Fruit fly (Drosophila melanogaster): ENCODE results near the gene zormin.

dm6 chr3L:2142435-2142834 is 9.1 kb downstream of the zormin start:
- TF ChIP-seq EcR (GFP tag; optimal IDR thresholded peaks at IDR 0.05) (no peak), psq (optimal IDR thresholded peaks at IDR 0.05) (no peak), Dll (optimal IDR thresholded peaks at IDR 0.05) (no peak), usp (GFP tag; optimal IDR thresholded peaks at IDR 0.05) (no peak), CG8478 (optimal IDR thresholded peaks at IDR 0.05) (no peak), pan (optimal IDR thresholded peaks at IDR 0.05) (no peak)

Measured in whole organism.